Worm (Caenorhabditis elegans) whole organism, L4/young adult: ENCODE results near the gene sod-1.

Experiments used
- dao-5 ChIP-seq: sonication (generic microtip); optimal IDR thresholded peaks from 2 replicates; lab custom pipeline; 2016; ENCODE audit warnings: missing genotype, missing genetic modification characterization, moderate library complexity, missing compliant biosample characterization
- him-1 ChIP-seq: sonication (generic microtip); optimal IDR thresholded peaks from 2 replicates; lab custom pipeline; 2016; ENCODE audit warnings: missing genotype, missing genetic modification reagents, missing genetic modification characterization, missing compliant biosample characterization

ce11 chrII:6937057-6937456 is 36.6 kb downstream of the sod-1 start:
- TF ChIP-seq him-1 (tag; lab: Kevin White, UChicago), result no peak
- TF ChIP-seq dao-5 (tag; lab: Kevin White, UChicago), result no peak
